Worm (Caenorhabditis elegans) whole organism, L3 larva: ENCODE measurements around the gene zyg-11.

ENCODE experiments used
- R02D3.7 ChIP-seq: fragments of 150-350 bp; optimal IDR thresholded peaks from 2 replicates; lab custom pipeline; 2014; ENCODE audit warnings: missing biosample characterization, missing genetic modification characterization
- ZK546.5 ChIP-seq: sonication (generic microtip); optimal IDR thresholded peaks from 2 replicates; lab custom pipeline; 2017; ENCODE audit warnings: missing biosample characterization, missing genetic modification characterization
- aly-2 ChIP-seq: fragments of 150-350 bp; optimal IDR thresholded peaks from 2 replicates; lab custom pipeline; 2014; ENCODE audit warnings: missing biosample characterization, missing genetic modification characterization
- ama-1 ChIP-seq: fragments of 150-350 bp; optimal IDR thresholded peaks from 2 replicates; lab custom pipeline; 2018
- ceh-16 ChIP-seq: sonication (generic microtip); optimal IDR thresholded peaks from 2 replicates; lab custom pipeline; 2017; ENCODE audit warnings: missing biosample characterization, missing genetic modification characterization
- ceh-9 ChIP-seq: sonication (generic microtip); optimal IDR thresholded peaks from 2 replicates; lab custom pipeline; 2018; ENCODE audit warnings: missing biosample characterization, missing genetic modification characterization
- egl-27 ChIP-seq: sonication (generic microtip); optimal IDR thresholded peaks from 4 replicates; lab custom pipeline; 2017; ENCODE audit warnings: missing biosample characterization, missing genetic modification reagents, missing genetic modification characterization
- egl-5 ChIP-seq: fragments of 150-350 bp; optimal IDR thresholded peaks from 2 replicates; lab custom pipeline; 2017; ENCODE audit warnings: missing biosample characterization, missing genetic modification reagents, missing genetic modification characterization, inconsistent platforms
- elt-2 ChIP-seq: sonication (generic microtip); optimal IDR thresholded peaks from 2 replicates; lab custom pipeline; 2016; ENCODE audit warnings: missing genetic modification reagents, mild to moderate bottlenecking, missing genetic modification characterization, missing compliant biosample characterization
- hmg-11 ChIP-seq: sonication (generic microtip); optimal IDR thresholded peaks from 2 replicates; lab custom pipeline; 2016; ENCODE audit warnings: missing genetic modification characterization, missing compliant biosample characterization
- lin-15B ChIP-seq: fragments of 150-350 bp; optimal IDR thresholded peaks from 2 replicates; lab custom pipeline; 2014; ENCODE audit warnings: missing biosample characterization, missing genetic modification characterization
- lin-39 ChIP-seq: fragments of 150-350 bp; optimal IDR thresholded peaks from 2 replicates; lab custom pipeline; 2018; ENCODE audit warnings: missing biosample characterization, missing genetic modification reagents, missing genetic modification characterization
- mdl-1 ChIP-seq: fragments of 150-350 bp; optimal IDR thresholded peaks from 2 replicates; lab custom pipeline; 2014; ENCODE audit warnings: missing biosample characterization, missing genetic modification characterization
- mml-1 ChIP-seq: fragments of 150-350 bp; sonication (generic microtip); optimal IDR thresholded peaks from 3 replicates; lab custom pipeline; 2014; ENCODE audit warnings: missing biosample characterization, missing genetic modification characterization
- nfya-1 ChIP-seq: sonication (generic microtip); optimal IDR thresholded peaks from 2 replicates; lab custom pipeline; 2017; ENCODE audit warnings: missing genetic modification characterization, mild to moderate bottlenecking, missing compliant biosample characterization, antibody characterized with exemption, moderate library complexity; ENCODE audit not compliant: insufficient read depth
- nhr-12 ChIP-seq: fragments of 150-350 bp; optimal IDR thresholded peaks from 2 replicates; lab custom pipeline; 2014; ENCODE audit warnings: missing biosample characterization, missing genetic modification characterization
- nhr-23 ChIP-seq: fragments of 150-350 bp; optimal IDR thresholded peaks from 2 replicates; lab custom pipeline; 2014; ENCODE audit warnings: missing biosample characterization, missing genetic modification reagents, missing genetic modification characterization
- nhr-237 ChIP-seq: fragments of 150-350 bp; optimal IDR thresholded peaks from 2 replicates; lab custom pipeline; 2014; ENCODE audit warnings: missing biosample characterization, missing genetic modification characterization
- nhr-25 ChIP-seq: sonication (generic microtip); optimal IDR thresholded peaks from 2 replicates; lab custom pipeline; 2017; ENCODE audit warnings: missing biosample characterization, missing genetic modification characterization
- nhr-43 ChIP-seq: sonication (generic microtip); optimal IDR thresholded peaks from 2 replicates; lab custom pipeline; 2016; ENCODE audit warnings: mild to moderate bottlenecking, missing genetic modification characterization, missing compliant biosample characterization; ENCODE audit not compliant: poor library complexity, severe bottlenecking
- nhr-67 ChIP-seq: fragments of 150-350 bp; optimal IDR thresholded peaks from 2 replicates; lab custom pipeline; 2014; ENCODE audit warnings: missing biosample characterization, missing genetic modification characterization
- nhr-76 ChIP-seq: fragments of 150-350 bp; sonication (generic microtip); optimal IDR thresholded peaks from 5 replicates; lab custom pipeline; 2014; ENCODE audit warnings: missing biosample characterization, missing genetic modification characterization
- pha-4 ChIP-seq: fragments of 150-350 bp; optimal IDR thresholded peaks from 2 replicates; lab custom pipeline; 2014; ENCODE audit warnings: missing biosample characterization, missing genetic modification reagents, missing genetic modification characterization
- pqm-1 ChIP-seq: fragments of 150-350 bp; optimal IDR thresholded peaks from 2 replicates; lab custom pipeline; 2017; ENCODE audit warnings: missing biosample characterization, missing genetic modification characterization, inconsistent platforms
- sea-2 ChIP-seq: fragments of 150-350 bp; sonication (generic microtip); optimal IDR thresholded peaks from 4 replicates; lab custom pipeline; 2014; ENCODE audit warnings: missing biosample characterization, missing genetic modification reagents, missing genetic modification characterization
- snpc-4 ChIP-seq: fragments of 150-350 bp; optimal IDR thresholded peaks from 2 replicates; lab custom pipeline; 2014; ENCODE audit warnings: missing biosample characterization, missing genetic modification characterization
- unc-39 ChIP-seq: sonication (generic microtip); optimal IDR thresholded peaks from 4 replicates; lab custom pipeline; 2017; ENCODE audit warnings: missing biosample characterization, missing genetic modification characterization
- unc-62 ChIP-seq: fragments of 150-350 bp; sonication (generic microtip); optimal IDR thresholded peaks from 4 replicates; lab custom pipeline; 2014; ENCODE audit warnings: missing biosample characterization, missing genetic modification reagents, missing genetic modification characterization
- ztf-4 ChIP-seq: fragments of 150-350 bp; optimal IDR thresholded peaks from 2 replicates; lab custom pipeline; 2014; ENCODE audit warnings: missing biosample characterization, missing genetic modification characterization

The zyg-11 gene

DNA sequence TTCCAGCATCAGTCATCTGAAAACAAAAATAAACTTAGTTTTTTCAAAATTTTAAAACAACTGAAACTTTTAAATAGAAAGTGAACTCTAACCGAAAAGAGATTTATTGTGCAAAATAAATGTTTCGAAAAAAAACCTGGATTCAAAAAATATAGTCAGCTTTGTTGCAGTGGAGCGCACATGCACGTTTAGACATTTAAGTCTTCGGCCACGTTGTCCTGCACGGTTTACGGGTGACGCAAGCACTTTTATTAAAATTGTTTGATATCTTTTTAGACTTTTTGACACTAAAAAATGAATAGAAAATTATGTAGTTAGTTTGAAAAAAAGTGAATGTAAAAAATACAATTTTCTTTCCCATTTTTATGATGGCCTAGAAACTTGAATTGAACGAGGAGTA, 21.9 kb downstream of the zyg-11 start, which contains the start of the genes ubh-4 and algn-6:
Gene ubh-4 (minus strand): TSS at position 182 of the 400 bp plus-strand sequence.
Gene algn-6 (plus strand): TSS at position 387 of the 400 bp plus-strand sequence.
- peak; percentile 75 for TF ChIP-seq nhr-43
- no peak for TF ChIP-seq ceh-9 (tag; lab: Kevin White, UChicago)
- TF ChIP-seq nfya-1 (tag; lab: Kevin White, UChicago), result peak; percentile 72
- TF ChIP-seq egl-27 (tag; lab: Kevin White, UChicago), result no peak
- peak; percentile 50 for TF ChIP-seq nhr-23 (tag; lab: Kevin White, UChicago)
- peak; percentile 75 for TF ChIP-seq snpc-4
- peak; percentile 89 for TF ChIP-seq lin-15B (tag; lab: Kevin White, UChicago)
- TF ChIP-seq nhr-25 (tag; lab: Kevin White, UChicago), result peak; percentile 43
- TF ChIP-seq elt-2 (tag; lab: Kevin White, UChicago), result peak; percentile 34
- peak; percentile 78 for TF ChIP-seq pha-4 (tag; lab: Kevin White, UChicago)
- peak; percentile 15 for TF ChIP-seq pqm-1 (tag; lab: Kevin White, UChicago)
- no peak for TF ChIP-seq nhr-76 (tag; lab: Kevin White, UChicago)

DNA sequence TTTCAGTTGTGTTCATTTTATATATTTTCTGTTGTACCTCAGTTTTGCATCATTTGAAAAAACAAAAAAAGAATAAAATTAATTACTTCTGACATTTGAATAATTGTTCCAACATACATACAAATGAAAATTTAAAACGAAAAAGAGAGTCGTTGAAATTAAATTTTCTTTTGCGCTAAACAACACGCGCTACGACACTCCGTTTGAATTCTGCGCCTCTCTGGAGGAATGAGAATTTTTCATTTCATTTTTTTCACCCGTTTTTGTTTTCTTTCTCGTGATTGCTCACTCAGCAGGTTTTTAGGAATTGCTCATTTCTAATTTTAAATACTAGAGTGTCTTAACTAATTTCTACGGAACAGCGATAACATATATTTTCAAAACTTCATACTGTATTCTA, 24.2 kb downstream of the zyg-11 start:
- TF ChIP-seq lin-15B (tag; lab: Kevin White, UChicago) (peak; percentile 84), snpc-4 (peak; percentile 29), egl-5 (tag; lab: Kevin White, UChicago) (peak; percentile 26), ztf-4 (tag; lab: Kevin White, UChicago) (no peak), mdl-1 (tag; lab: Kevin White, UChicago) (no peak), nhr-23 (tag; lab: Kevin White, UChicago) (peak; percentile 28), nfya-1 (tag; lab: Kevin White, UChicago) (peak; percentile 53), pha-4 (tag; lab: Kevin White, UChicago) (peak; percentile 79)

DNA sequence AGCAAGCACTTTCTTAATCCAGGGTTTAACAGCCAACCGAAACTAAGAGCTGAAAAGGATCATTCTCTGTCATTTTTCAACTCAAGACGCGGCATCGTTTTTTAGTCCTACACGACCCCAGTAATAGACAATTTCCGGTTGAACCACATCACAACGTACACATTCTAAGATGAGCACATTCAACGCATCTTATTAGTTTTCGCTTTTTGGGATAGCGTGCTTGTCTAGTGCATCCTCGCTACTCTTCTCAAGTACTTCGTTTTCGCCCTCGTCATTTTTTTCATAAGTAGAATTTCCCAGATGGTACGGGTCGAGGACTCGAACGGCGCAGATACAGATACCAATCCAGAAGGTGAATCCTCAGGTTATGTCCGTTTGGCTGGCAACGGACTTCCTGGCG, 24.8 kb downstream of the zyg-11 start, which contains the start of gene T05H10.1:
Gene T05H10.1 (plus strand): TSS at position 301 of the 400 bp plus-strand sequence.
- TF ChIP-seq hmg-11 (tag; lab: Kevin White, UChicago), result no peak
- TF ChIP-seq lin-39, result peak; percentile 36

DNA sequence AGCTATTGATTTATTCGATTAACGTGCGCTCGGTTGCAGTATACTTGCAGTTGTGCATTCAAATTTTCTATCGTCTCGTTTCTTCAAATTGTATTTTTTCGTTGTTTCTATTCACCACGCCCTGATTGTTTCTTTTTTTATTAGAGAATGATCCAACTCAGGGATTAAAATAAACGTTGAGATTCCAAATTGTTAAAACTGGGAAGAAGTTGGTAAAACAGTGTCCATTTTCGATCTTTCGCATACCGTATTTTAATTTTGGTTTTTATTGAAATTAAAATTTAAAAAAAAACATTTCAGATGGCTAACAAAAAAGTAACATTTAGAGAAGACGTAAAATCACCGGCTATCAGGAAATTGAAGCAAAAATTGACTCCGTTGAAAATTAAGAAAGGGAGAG, 29.8 kb downstream of the zyg-11 start, which contains the start of gene apn-1:
Gene apn-1 (plus strand): TSS at position 301 of the 400 bp plus-strand sequence.
- TF ChIP-seq nhr-43 (no peak), nhr-12 (no peak), snpc-4 (no peak), nhr-67 (tag; lab: Kevin White, UChicago) (no peak), pqm-1 (tag; lab: Kevin White, UChicago) (no peak), nhr-23 (tag; lab: Kevin White, UChicago) (no peak), unc-39 (tag; lab: Kevin White, UChicago) (no peak), lin-15B (tag; lab: Kevin White, UChicago) (no peak), elt-2 (tag; lab: Kevin White, UChicago) (no peak), nhr-25 (tag; lab: Kevin White, UChicago) (no peak), R02D3.7 (tag; lab: Kevin White, UChicago) (no peak), nhr-237 (tag; lab: Kevin White, UChicago) (no peak), mml-1 (no peak), ztf-4 (tag; lab: Kevin White, UChicago) (no peak), ama-1 (lab: Kevin White, UChicago) (no peak)

DNA sequence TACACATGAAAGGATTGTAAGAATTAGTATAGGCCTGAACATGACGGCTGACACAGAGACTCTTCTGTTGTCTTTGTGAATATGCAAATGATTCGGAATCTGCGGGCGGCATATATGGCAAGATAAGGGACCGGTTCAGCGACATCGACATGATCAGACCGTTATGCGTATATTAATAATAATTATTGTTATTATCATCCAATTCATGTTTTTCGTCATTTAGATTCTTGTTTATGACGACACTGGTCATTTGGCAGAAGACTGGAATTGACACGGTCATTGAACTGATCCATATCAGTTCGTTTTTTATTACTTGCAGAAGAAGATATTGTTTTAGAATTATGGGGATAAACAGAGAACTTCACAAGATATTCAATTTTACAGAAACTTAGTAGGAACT, 33.0 kb downstream of the zyg-11 start, which contains the start of gene mtre-1:
Gene mtre-1 (minus strand): TSS at position 101 of the 400 bp plus-strand sequence.
- TF ChIP-seq pha-4 (tag; lab: Kevin White, UChicago) (no peak), mml-1 (no peak), ceh-9 (tag; lab: Kevin White, UChicago) (no peak), nhr-23 (tag; lab: Kevin White, UChicago) (no peak), ama-1 (lab: Kevin White, UChicago) (no peak), unc-62 (no peak), elt-2 (tag; lab: Kevin White, UChicago) (no peak), nhr-12 (no peak), nhr-43 (no peak), nfya-1 (tag; lab: Kevin White, UChicago) (no peak), pqm-1 (tag; lab: Kevin White, UChicago) (no peak), ceh-16 (no peak), sea-2 (GFP tag; lab: Kevin White, UChicago) (no peak), aly-2 (tag; lab: Kevin White, UChicago) (no peak), nhr-237 (tag; lab: Kevin White, UChicago) (no peak), snpc-4 (no peak)

DNA sequence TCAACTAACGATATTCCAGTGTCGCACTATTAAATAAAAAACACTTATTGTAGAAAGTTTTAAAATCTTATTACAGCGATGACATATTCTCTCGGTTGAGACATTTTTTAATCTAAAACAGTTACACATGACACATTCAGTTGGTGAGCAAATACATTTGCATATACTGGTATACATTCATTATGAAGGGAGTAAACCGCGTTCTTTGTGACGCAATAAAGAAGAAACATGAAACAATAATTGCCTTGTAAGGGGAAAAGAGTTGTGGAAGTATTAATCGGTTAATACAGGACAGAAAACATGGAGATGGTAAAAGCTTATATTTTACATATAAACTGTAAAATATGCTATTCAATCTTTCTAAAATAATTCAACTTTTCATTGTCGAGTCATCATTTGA, 33.9 kb downstream of the zyg-11 start:
- TF ChIP-seq pha-4 (tag; lab: Kevin White, UChicago) (no peak), ZK546.5 (tag; lab: Kevin White, UChicago) (no peak), lin-39 (no peak), nhr-23 (tag; lab: Kevin White, UChicago) (no peak)
